Worm (Caenorhabditis elegans): ENCODE measurements around the gene ZK1320.2.

- TF ChIP-seq ctbp-1 (GFP tag; IDR thresholded peaks at IDR 0.05) (no peak), daf-12 (tag; optimal IDR thresholded peaks at IDR 0.05) (no peak), lin-39 (tag; optimal IDR thresholded peaks at IDR 0.05) (no peak), ama-1 (optimal IDR thresholded peaks at IDR 0.05) (no peak), unc-39 (tag; optimal IDR thresholded peaks at IDR 0.05) (no peak), nhr-25 (tag; optimal IDR thresholded peaks at IDR 0.05; ENCODE audit: borderline replicate concordance, insufficient read depth) (no peak), snpc-4 (tag; optimal IDR thresholded peaks at IDR 0.05) (no peak), zip-2 (tag; optimal IDR thresholded peaks at IDR 0.05) (no peak)
Observed at ce11 chrII:9686663-9687193, 27.9 kb upstream of the ZK1320.2 start, which contains the start of gene ZK1320.9.

Measured in whole organism, L4 larva.